Fruit fly (Drosophila melanogaster): ENCODE data around the gene CG33635.

CG33635 gene

DNA sequence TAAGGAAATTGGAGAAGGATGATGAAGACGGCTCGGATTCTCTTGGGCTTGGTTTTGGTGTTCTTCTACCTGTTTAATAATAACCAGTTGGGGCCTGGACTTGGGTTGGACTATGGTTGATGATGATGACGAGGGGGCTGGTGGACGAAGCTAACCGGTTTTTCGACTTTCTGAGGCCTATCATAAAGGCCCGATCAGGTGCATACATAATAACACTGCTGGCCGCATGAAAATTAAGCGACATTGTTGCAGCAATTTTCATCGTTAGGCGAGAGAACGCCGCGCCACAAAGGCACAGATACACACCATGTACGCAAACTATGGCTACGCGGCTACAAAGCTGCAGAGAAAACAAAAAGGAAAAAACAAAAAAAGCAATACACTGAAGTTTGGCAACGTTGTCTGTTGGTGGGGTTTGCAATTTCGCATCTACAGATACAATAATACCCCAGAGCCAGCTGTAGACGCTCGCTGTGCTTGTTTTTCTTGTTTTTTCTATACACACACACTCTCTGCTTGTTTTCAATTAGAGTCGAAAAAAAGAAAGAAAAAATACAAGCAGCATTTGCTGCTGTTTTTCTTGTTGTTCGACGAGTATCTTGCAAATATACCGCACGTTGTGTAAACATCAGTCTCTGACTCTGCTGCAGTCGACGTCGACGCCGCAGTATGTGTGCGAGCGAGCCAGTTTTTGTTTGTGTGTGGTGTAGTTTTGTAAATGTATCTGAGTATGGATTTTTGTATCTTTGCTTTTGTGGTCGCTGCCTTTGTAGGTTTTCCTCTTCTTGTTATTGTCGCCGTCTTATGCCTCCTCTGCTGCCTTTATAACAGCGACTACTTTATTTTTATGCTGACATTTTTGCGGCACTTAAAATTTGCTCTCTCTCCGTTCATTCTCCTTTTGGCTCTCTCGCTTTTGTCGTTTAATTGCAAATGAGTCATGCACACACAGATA lies 7.9 kb upstream of the CG33635 start (continued):
- TF ChIP-seq Camta (GFP tag; optimal IDR thresholded peaks at IDR 0.05), result no peak
- no peak for TF ChIP-seq Taf1 (GFP tag; IDR thresholded peaks at IDR 0.05)
- no peak for TF ChIP-seq MESR4 (GFP tag; optimal IDR thresholded peaks at IDR 0.05)
- TF ChIP-seq CG4820 (GFP tag; optimal IDR thresholded peaks at IDR 0.05), result no peak
- peak; percentile 85 for TF ChIP-seq pros (GFP tag; optimal IDR thresholded peaks at IDR 0.05)
- TF ChIP-seq CG3065 (GFP tag; optimal IDR thresholded peaks at IDR 0.05), result peak; percentile 26
- no peak for TF ChIP-seq MBD-R2 (GFP tag; IDR thresholded peaks at IDR 0.05)
- no peak for TF ChIP-seq HLHmδ (GFP tag; optimal IDR thresholded peaks at IDR 0.05)
- TF ChIP-seq CG12299 (tag; optimal IDR thresholded peaks at IDR 0.05), result peak; percentile 76
- no peak for TF ChIP-seq sr (GFP tag; IDR thresholded peaks at IDR 0.05)
- peak; percentile 58 for TF ChIP-seq CG13775 (GFP tag; optimal IDR thresholded peaks at IDR 0.05)
- no peak for TF ChIP-seq CG11247 (GFP tag; IDR thresholded peaks at IDR 0.05)
- no peak for TF ChIP-seq D (optimal IDR thresholded peaks at IDR 0.05)
- peak; percentile 61 for TF ChIP-seq D (GFP tag; optimal IDR thresholded peaks at IDR 0.05)
- no peak for TF ChIP-seq CG16779 (GFP tag; IDR thresholded peaks at IDR 0.05)
- peak; percentile 17 for TF ChIP-seq Sry-β (GFP tag; optimal IDR thresholded peaks at IDR 0.05)
- peak; percentile 29 for TF ChIP-seq CG2116 (GFP tag; optimal IDR thresholded peaks at IDR 0.05)
- TF ChIP-seq HHEX (GFP tag; optimal IDR thresholded peaks at IDR 0.05), result peak; percentile 86
- no peak for TF ChIP-seq amos (GFP tag; IDR thresholded peaks at IDR 0.05; ENCODE audit: partially characterized antibody)
- TF ChIP-seq Six4 (GFP tag; optimal IDR thresholded peaks at IDR 0.05), result peak; percentile 14
- peak; percentile 69 for TF ChIP-seq CG11398 (GFP tag; optimal IDR thresholded peaks at IDR 0.05)
- peak; percentile 52 for TF ChIP-seq gcm (GFP tag; optimal IDR thresholded peaks at IDR 0.05)
- TF ChIP-seq CG12155 (GFP tag; optimal IDR thresholded peaks at IDR 0.05), result peak; percentile 56
- TF ChIP-seq jumu (GFP tag; optimal IDR thresholded peaks at IDR 0.05), result peak; percentile 56
- peak; percentile 92 for TF ChIP-seq CG7987 (GFP tag; optimal IDR thresholded peaks at IDR 0.05)
- peak; percentile 37 for TF ChIP-seq CG12942 (GFP tag; optimal IDR thresholded peaks at IDR 0.05)
- TF ChIP-seq B-H1 (GFP tag; IDR thresholded peaks at IDR 0.05), result no peak
- TF ChIP-seq oc (tag; optimal IDR thresholded peaks at IDR 0.05), result peak; percentile 21
- peak; percentile 55 for TF ChIP-seq CG12744 (GFP tag; optimal IDR thresholded peaks at IDR 0.05)
- TF ChIP-seq CG3847 (GFP tag; IDR thresholded peaks at IDR 0.05), result no peak
- TF ChIP-seq Oli (tag; optimal IDR thresholded peaks at IDR 0.05), result peak; percentile 3
- TF ChIP-seq dan (GFP tag; IDR thresholded peaks at IDR 0.05), result no peak
- TF ChIP-seq esg (GFP tag; conservative IDR thresholded peaks at IDR 0.05), result no peak
- TF ChIP-seq crc (GFP tag; optimal IDR thresholded peaks at IDR 0.05), result peak; percentile 15
- no peak for TF ChIP-seq H2.0 (GFP tag; IDR thresholded peaks at IDR 0.05)
- TF ChIP-seq ind (GFP tag; optimal IDR thresholded peaks at IDR 0.05), result no peak
- TF ChIP-seq CG17361 (GFP tag; IDR thresholded peaks at IDR 0.05), result no peak
- no peak for TF ChIP-seq CG10959 (GFP tag; IDR thresholded peaks at IDR 0.05)
- peak; percentile 87 for TF ChIP-seq Kr (GFP tag; optimal IDR thresholded peaks at IDR 0.05)
- peak; percentile 37 for TF ChIP-seq D19A (tag; optimal IDR thresholded peaks at IDR 0.05)
- peak; percentile 61 for TF ChIP-seq CG12391 (tag; optimal IDR thresholded peaks at IDR 0.05)
- no peak for TF ChIP-seq gce (GFP tag; IDR thresholded peaks at IDR 0.05)
- no peak for TF ChIP-seq Nf-YA (GFP tag; IDR thresholded peaks at IDR 0.05)
- TF ChIP-seq chinmo (GFP tag; IDR thresholded peaks at IDR 0.05; ENCODE audit: partially characterized antibody), result no peak
- TF ChIP-seq tll (GFP tag; optimal IDR thresholded peaks at IDR 0.05), result peak in 1 of 2 experiments; percentile 94
- peak; percentile 85 for TF ChIP-seq sug (tag; optimal IDR thresholded peaks at IDR 0.05)
- no peak for TF ChIP-seq bowl (GFP tag; IDR thresholded peaks at IDR 0.05)
- no peak for TF ChIP-seq CG14860 (GFP tag; IDR thresholded peaks at IDR 0.05; ENCODE audit: partially characterized antibody)
- TF ChIP-seq Atf-2 (GFP tag; optimal IDR thresholded peaks at IDR 0.05), result peak; percentile 37
